Fruit fly (Drosophila melanogaster): Measurements from ENCODE around the gene CG15399.

Gene CG15399

dm6 chr2L:2765659-2766373 is 5.8 kb downstream of the CG15399 start, which contains the start of the genes Snx21 and aph-1 (continued):
- peak; percentile 89 for TF ChIP-seq maf-S (GFP tag; optimal IDR thresholded peaks at IDR 0.05)
- peak; percentile 51 for TF ChIP-seq CG4707 (GFP tag; optimal IDR thresholded peaks at IDR 0.05)
- peak; percentile 84 for TF ChIP-seq kah (GFP tag; optimal IDR thresholded peaks at IDR 0.05)
- peak; percentile 92 for TF ChIP-seq pum (GFP tag; optimal IDR thresholded peaks at IDR 0.05)
- peak; percentile 93 for TF ChIP-seq phol (tag; optimal IDR thresholded peaks at IDR 0.05)
- TF ChIP-seq CG17361 (GFP tag; IDR thresholded peaks at IDR 0.05) = peak; percentile 95
- TF ChIP-seq CG11723 (GFP tag; optimal IDR thresholded peaks at IDR 0.05) = peak; percentile 87
- peak; percentile 33; the same call in 1 of the 2 replicates for TF ChIP-seq Scr (GFP tag; IDR thresholded peaks at IDR 0.05; ENCODE audit: partially characterized antibody)
- peak; percentile 75 for TF ChIP-seq ab (GFP tag; optimal IDR thresholded peaks at IDR 0.05)
- peak; percentile 65 for TF ChIP-seq Ravus (GFP tag; IDR thresholded peaks at IDR 0.05)
- TF ChIP-seq CG30431 (GFP tag; optimal IDR thresholded peaks at IDR 0.05) = peak; percentile 88
- TF ChIP-seq CG6683 (GFP tag; optimal IDR thresholded peaks at IDR 0.05) = peak; percentile 84
- peak; percentile 63 for TF ChIP-seq schlank (tag; optimal IDR thresholded peaks at IDR 0.05)
- TF ChIP-seq CG15011 (GFP tag; optimal IDR thresholded peaks at IDR 0.05) = peak; percentile 85
- no peak; the same call in 2 of the 3 replicates for TF ChIP-seq HLH4C (GFP tag; IDR thresholded peaks at IDR 0.05; ENCODE audit: partially characterized antibody)
- TF ChIP-seq chif (GFP tag; optimal IDR thresholded peaks at IDR 0.05) = peak; percentile 76 to 91
- peak in 1 of 3 experiments; percentile 93 for TF ChIP-seq lola (GFP tag; optimal IDR thresholded peaks at IDR 0.05)
- peak; percentile 80 for TF ChIP-seq CG8281 (tag; optimal IDR thresholded peaks at IDR 0.05)
- peak; percentile 75 for TF ChIP-seq CG8765 (GFP tag; IDR thresholded peaks at IDR 0.05)
- TF ChIP-seq Atf-2 (GFP tag; optimal IDR thresholded peaks at IDR 0.05) = peak; percentile 85
- peak; percentile 94 for TF ChIP-seq Ptx1 (GFP tag; IDR thresholded peaks at IDR 0.05)
- TF ChIP-seq CG7271 (tag; optimal IDR thresholded peaks at IDR 0.05) = peak; percentile 56
- TF ChIP-seq ap (GFP tag; IDR thresholded peaks at IDR 0.05) = peak; percentile 63
- peak; percentile 87 for TF ChIP-seq seq (GFP tag; IDR thresholded peaks at IDR 0.05)
- no peak for TF ChIP-seq mld (GFP tag; IDR thresholded peaks at IDR 0.05; ENCODE audit: partially characterized antibody)
- peak; percentile 82; the same call in 2 of the 3 replicates for TF ChIP-seq CG3726 (GFP tag; IDR thresholded peaks at IDR 0.05)
- TF ChIP-seq Antp (GFP tag; optimal IDR thresholded peaks at IDR 0.05) = peak; percentile 93
- peak; percentile 78 for TF ChIP-seq eyg (GFP tag; optimal IDR thresholded peaks at IDR 0.05)
- peak; percentile 89 for TF ChIP-seq nerfin-1 (tag; optimal IDR thresholded peaks at IDR 0.05)
- TF ChIP-seq CG10462 (GFP tag; optimal IDR thresholded peaks at IDR 0.05) = peak; percentile 78
- TF ChIP-seq abd-A (tag; optimal IDR thresholded peaks at IDR 0.05) = peak; percentile 85
- TF ChIP-seq Xrp1 (GFP tag; IDR thresholded peaks at IDR 0.05) = peak; percentile 94
- TF ChIP-seq grn (GFP tag; optimal IDR thresholded peaks at IDR 0.05) = peak; percentile 25
- peak; percentile 85 for TF ChIP-seq esg (GFP tag; conservative IDR thresholded peaks at IDR 0.05)
- TF ChIP-seq CG32772 (GFP tag; IDR thresholded peaks at IDR 0.05) = peak; percentile 87; the same call in 1 of the 2 replicates
- TF ChIP-seq CG7963 (GFP tag; IDR thresholded peaks at IDR 0.05; ENCODE audit: partially characterized antibody) = no peak
- TF ChIP-seq Kr (GFP tag; optimal IDR thresholded peaks at IDR 0.05) = no peak
- TF ChIP-seq bowl (GFP tag; IDR thresholded peaks at IDR 0.05) = peak; percentile 33; the same call in 1 of the 2 replicates
- TF ChIP-seq CG12219 (GFP tag; optimal IDR thresholded peaks at IDR 0.05) = peak; percentile 83
- peak; percentile 82 for TF ChIP-seq CG9876 (GFP tag; optimal IDR thresholded peaks at IDR 0.05)
- peak; percentile 86 for TF ChIP-seq CG10267 (tag; optimal IDR thresholded peaks at IDR 0.05)
- TF ChIP-seq rib (GFP tag; IDR thresholded peaks at IDR 0.05) = peak; percentile 69
- TF ChIP-seq crol (GFP tag; IDR thresholded peaks at IDR 0.05) = peak; percentile 32; the same call in 1 of the 2 replicates
- peak; percentile 70 for TF ChIP-seq CG2116 (GFP tag; optimal IDR thresholded peaks at IDR 0.05)
- peak; percentile 92 for TF ChIP-seq CG9727 (GFP tag; optimal IDR thresholded peaks at IDR 0.05)
- peak; percentile 93 for TF ChIP-seq Fer1 (GFP tag; optimal IDR thresholded peaks at IDR 0.05)
- peak; percentile 93 for TF ChIP-seq Abd-B (GFP tag; optimal IDR thresholded peaks at IDR 0.05)
- peak; percentile 99 for TF ChIP-seq CG10274 (GFP tag; optimal IDR thresholded peaks at IDR 0.05)
- TF ChIP-seq Bteb2 (GFP tag; optimal IDR thresholded peaks at IDR 0.05) = peak; percentile 79

Measured in whole organism, embryonic.